Fruit fly (Drosophila melanogaster) whole organism, prepupa: Measurements from ENCODE around the gene CG5611.

ENCODE experiments used
- Blimp-1 ChIP-seq: fragments of 200-800 bp; sonication (Bioruptor generic); optimal IDR thresholded peaks from 3 replicates; lab custom pipeline; 2017; ENCODE audit warnings: missing biosample characterization, missing genetic modification characterization, mild to moderate bottlenecking, moderate library complexity, missing genetic modification reagents
- CG11294 ChIP-seq: fragments of 200-800 bp; sonication (Bioruptor generic); IDR thresholded peaks from 2 replicates; pipeline ENCODE4 v1.3.6; 2022; ENCODE audit warnings: missing biosample characterization, missing genetic modification characterization
- CG11902 ChIP-seq: fragments of 200-800 bp; sonication (Bioruptor generic); optimal IDR thresholded peaks from 3 replicates; lab custom pipeline; 2016; ENCODE audit warnings: missing biosample characterization, missing genetic modification characterization
- CG1621 ChIP-seq: fragments of 200-800 bp; sonication (Bioruptor generic); optimal IDR thresholded peaks from 3 replicates; lab custom pipeline; 2018; ENCODE audit warnings: missing biosample characterization, mild to moderate bottlenecking, missing genetic modification characterization
- CG31627 ChIP-seq: fragments of 200-800 bp; sonication (Bioruptor generic); optimal IDR thresholded peaks from 3 replicates; lab custom pipeline; 2016; ENCODE audit warnings: missing biosample characterization, missing genetic modification characterization
- CG32006 ChIP-seq: fragments of 200-800 bp; sonication (Bioruptor generic); optimal IDR thresholded peaks from 3 replicates; lab custom pipeline; 2017; ENCODE audit warnings: missing biosample characterization, mild to moderate bottlenecking, missing genetic modification characterization
- CG34406 ChIP-seq: fragments of 200-800 bp; sonication (Bioruptor generic); optimal IDR thresholded peaks from 3 replicates; lab custom pipeline; 2016; ENCODE audit warnings: missing biosample characterization, missing genetic modification characterization
- CG3919 ChIP-seq: fragments of 200-800 bp; sonication (Bioruptor generic); optimal IDR thresholded peaks from 3 replicates; lab custom pipeline; 2016; ENCODE audit warnings: missing biosample characterization, missing genetic modification characterization
- CG4318 ChIP-seq: fragments of 200-800 bp; sonication (Bioruptor generic); optimal IDR thresholded peaks from 3 replicates; lab custom pipeline; 2017; ENCODE audit warnings: missing biosample characterization, mild to moderate bottlenecking, missing genetic modification characterization
- CG6163 ChIP-seq: fragments of 200-800 bp; sonication (Bioruptor generic); IDR thresholded peaks from 3 replicates; pipeline ENCODE4 v1.3.6; 2022; ENCODE audit warnings: missing biosample characterization, missing genetic modification characterization
- CG6276 ChIP-seq: fragments of 200-800 bp; sonication (Bioruptor generic); optimal IDR thresholded peaks from 2 replicates; lab custom pipeline; 2017; ENCODE audit warnings: missing biosample characterization, mild to moderate bottlenecking, missing genetic modification characterization
- CG6792 ChIP-seq: fragments of 200-800 bp; sonication (Bioruptor generic); optimal IDR thresholded peaks from 3 replicates; lab custom pipeline; 2016; ENCODE audit warnings: missing biosample characterization, missing genetic modification characterization
- CG6808 ChIP-seq: fragments of 200-800 bp; sonication (Bioruptor generic); optimal IDR thresholded peaks from 3 replicates; lab custom pipeline; 2017; ENCODE audit warnings: missing biosample characterization, missing genetic modification characterization, mild to moderate bottlenecking, moderate library complexity, missing genetic modification reagents
- CG6854 ChIP-seq: fragments of 200-800 bp; sonication (Bioruptor generic); optimal IDR thresholded peaks from 2 replicates; lab custom pipeline; 2017; ENCODE audit warnings: missing biosample characterization, mild to moderate bottlenecking, missing genetic modification characterization
- CG7368 ChIP-seq: fragments of 200-800 bp; sonication (Bioruptor generic); optimal IDR thresholded peaks from 3 replicates; lab custom pipeline; 2016; ENCODE audit warnings: missing biosample characterization, missing genetic modification characterization
- CG8319 ChIP-seq: fragments of 200-800 bp; sonication (Bioruptor generic); optimal IDR thresholded peaks from 3 replicates; lab custom pipeline; 2016; ENCODE audit warnings: missing biosample characterization, missing genetic modification characterization
- CG9139 ChIP-seq: fragments of 200-800 bp; sonication (Bioruptor generic); optimal IDR thresholded peaks from 3 replicates; lab custom pipeline; 2017; ENCODE audit warnings: missing biosample characterization, mild to moderate bottlenecking, missing genetic modification characterization
- Eip75B ChIP-seq: fragments of 200-800 bp; sonication (Bioruptor generic); optimal IDR thresholded peaks from 3 replicates; lab custom pipeline; 2016; ENCODE audit warnings: missing biosample characterization, missing genetic modification characterization
- Eip78C ChIP-seq: fragments of 200-800 bp; sonication (Bioruptor generic); peaks from one replicate; lab custom pipeline; 2016; ENCODE audit warnings: missing biosample characterization, missing genetic modification characterization
- Eip93F ChIP-seq: fragments of 200-800 bp; sonication (Bioruptor generic); optimal IDR thresholded peaks from 2 replicates; lab custom pipeline; 2016; ENCODE audit warnings: missing biosample characterization, mild to moderate bottlenecking, missing genetic modification characterization
- Ets21C ChIP-seq: fragments of 200-800 bp; sonication (Bioruptor generic); optimal IDR thresholded peaks from 3 replicates; lab custom pipeline; 2016; ENCODE audit warnings: missing biosample characterization, missing genetic modification characterization
- Gug ChIP-seq: fragments of 200-800 bp; sonication (Bioruptor generic); IDR thresholded peaks from 2 replicates; pipeline ENCODE4 v1.3.6; 2022; ENCODE audit warnings: missing biosample characterization, missing genetic modification characterization
- Hr38 ChIP-seq: sonication (Bioruptor generic); optimal IDR thresholded peaks from 2 replicates; lab custom pipeline; 2016; ENCODE audit warnings: missing biosample characterization, missing genetic modification characterization
- Hr39 ChIP-seq: fragments of 200-800 bp; sonication (Bioruptor generic); optimal IDR thresholded peaks from 2 replicates; lab custom pipeline; 2016; ENCODE audit warnings: missing biosample characterization, missing genetic modification characterization
- Hr4 ChIP-seq: fragments of 200-800 bp; sonication (Bioruptor generic); optimal IDR thresholded peaks from 3 replicates; lab custom pipeline; 2016; ENCODE audit warnings: missing biosample characterization, missing genetic modification characterization
- Met ChIP-seq: fragments of 200-800 bp; sonication (Bioruptor generic); optimal IDR thresholded peaks from 3 replicates; lab custom pipeline; 2016; ENCODE audit warnings: missing biosample characterization, missing genetic modification characterization
- Smox ChIP-seq: fragments of 200-800 bp; sonication (Bioruptor generic); optimal IDR thresholded peaks from 3 replicates; lab custom pipeline; 2016; ENCODE audit warnings: missing biosample characterization, missing genetic modification characterization
- Sox102F ChIP-seq: fragments of 200-800 bp; sonication (Bioruptor generic); optimal IDR thresholded peaks from 2 replicates; lab custom pipeline; 2016; ENCODE audit warnings: missing biosample characterization, mild to moderate bottlenecking, missing genetic modification characterization
- Sox14 ChIP-seq: fragments of 200-800 bp; sonication (Bioruptor generic); optimal IDR thresholded peaks from 3 replicates; lab custom pipeline; 2016; ENCODE audit warnings: missing biosample characterization, missing genetic modification characterization
- Sox15 ChIP-seq: fragments of 200-800 bp; sonication (Bioruptor generic); optimal IDR thresholded peaks from 3 replicates; lab custom pipeline; 2016; ENCODE audit warnings: missing biosample characterization, missing genetic modification characterization
- achi ChIP-seq: fragments of 200-800 bp; sonication (Bioruptor generic); optimal IDR thresholded peaks from 3 replicates; lab custom pipeline; 2016; ENCODE audit warnings: missing biosample characterization, missing genetic modification characterization
- acj6 ChIP-seq: fragments of 200-800 bp; sonication (Bioruptor generic); optimal IDR thresholded peaks from 3 replicates; lab custom pipeline; 2016; ENCODE audit warnings: missing biosample characterization, missing genetic modification characterization
- cyc ChIP-seq: fragments of 200-800 bp; sonication (Bioruptor generic); optimal IDR thresholded peaks from 3 replicates; lab custom pipeline; 2016; ENCODE audit warnings: missing biosample characterization, missing genetic modification characterization
- dac ChIP-seq: fragments of 200-800 bp; sonication (Bioruptor generic); optimal IDR thresholded peaks from 2 replicates; lab custom pipeline; 2017; ENCODE audit warnings: missing biosample characterization, mild to moderate bottlenecking, missing genetic modification characterization
- dsx ChIP-seq: fragments of 200-800 bp; optimal IDR thresholded peaks from 3 replicates; lab custom pipeline; 2019; ENCODE audit warnings: missing biosample characterization, mild to moderate bottlenecking, missing genetic modification characterization, moderate library complexity; ENCODE audit not compliant: poor library complexity, severe bottlenecking
- eg ChIP-seq: fragments of 200-800 bp; sonication (Bioruptor generic); IDR thresholded peaks from 3 replicates; pipeline ENCODE4 v1.3.6; 2022; ENCODE audit warnings: missing biosample characterization, missing genetic modification characterization
- esn ChIP-seq: fragments of 200-800 bp; sonication (Bioruptor generic); optimal IDR thresholded peaks from 2 replicates; lab custom pipeline; 2016; ENCODE audit warnings: missing biosample characterization, mild to moderate bottlenecking, missing genetic modification characterization, moderate library complexity
- fd59A ChIP-seq: fragments of 200-800 bp; sonication (Bioruptor generic); optimal IDR thresholded peaks from 2 replicates; lab custom pipeline; 2017; ENCODE audit warnings: missing biosample characterization, mild to moderate bottlenecking, missing genetic modification characterization, missing genetic modification reagents
- fkh ChIP-seq: fragments of 200-800 bp; sonication (Bioruptor generic); optimal IDR thresholded peaks from 3 replicates; lab custom pipeline; 2017; ENCODE audit warnings: missing biosample characterization, mild to moderate bottlenecking, missing genetic modification characterization, moderate library complexity
- lz ChIP-seq: fragments of 200-800 bp; sonication (Bioruptor generic); optimal IDR thresholded peaks from 3 replicates; lab custom pipeline; 2016; ENCODE audit warnings: missing biosample characterization, missing genetic modification characterization
- net ChIP-seq: fragments of 200-800 bp; sonication (Bioruptor generic); optimal IDR thresholded peaks from 3 replicates; lab custom pipeline; 2016; ENCODE audit warnings: missing biosample characterization, missing genetic modification characterization
- pdm3 ChIP-seq: fragments of 200-800 bp; sonication (Bioruptor generic); optimal IDR thresholded peaks from 3 replicates; lab custom pipeline; 2016; ENCODE audit warnings: missing biosample characterization, missing genetic modification characterization
- salr ChIP-seq, 2 experiments: fragments of 200-800 bp; sonication (Bioruptor generic); optimal IDR thresholded peaks; 3 replicates each; lab custom pipeline; 2016 to 2018; ENCODE audit warnings: missing biosample characterization in 2 of 2, missing genetic modification characterization in 2 of 2, mild to moderate bottlenecking in 1 of 2
- spab ChIP-seq: fragments of 200-800 bp; sonication (Bioruptor generic); optimal IDR thresholded peaks from 2 replicates; lab custom pipeline; 2017; ENCODE audit warnings: missing biosample characterization, mild to moderate bottlenecking, missing genetic modification characterization, missing genetic modification reagents
- ss ChIP-seq, 2 experiments: fragments of 200-800 bp; sonication (Bioruptor generic); optimal IDR thresholded peaks; 2 replicates in 1 of 2; 3 replicates in 1 of 2; lab custom pipeline; 2017 to 2018; ENCODE audit warnings: mild to moderate bottlenecking in 2 of 2, missing biosample characterization in 2 of 2, missing genetic modification characterization in 2 of 2, moderate library complexity in 1 of 2
- svp ChIP-seq: fragments of 200-800 bp; sonication (Bioruptor generic); peaks from one replicate; lab custom pipeline; 2016; ENCODE audit warnings: missing biosample characterization, missing genetic modification characterization
- topi ChIP-seq: fragments of 200-800 bp; sonication (Bioruptor generic); optimal IDR thresholded peaks from 3 replicates; lab custom pipeline; 2016; ENCODE audit warnings: missing biosample characterization, missing genetic modification characterization
- vri ChIP-seq: fragments of 200-800 bp; sonication (Bioruptor generic); optimal IDR thresholded peaks from 3 replicates; lab custom pipeline; 2016; ENCODE audit warnings: missing biosample characterization, mild to moderate bottlenecking, missing genetic modification characterization

CG5611 gene

DNA sequence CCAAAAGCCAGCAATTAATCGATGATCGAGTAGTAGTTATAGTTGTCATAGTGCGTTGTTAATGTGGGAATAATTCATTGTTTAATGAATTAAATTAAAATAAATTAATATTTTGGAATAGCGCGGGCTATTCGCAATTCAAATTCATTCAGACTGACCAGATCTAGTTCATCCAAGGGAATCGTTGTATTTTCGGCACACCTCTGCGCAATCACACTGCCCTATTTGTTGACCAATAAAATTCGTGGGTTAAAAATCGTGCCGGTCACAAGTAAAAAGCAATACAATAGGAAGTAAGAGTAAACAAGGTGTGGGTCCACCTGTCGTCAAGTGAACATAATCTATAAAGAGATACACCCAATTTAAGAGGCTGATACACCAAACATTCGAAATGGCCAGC is 43.2 kb upstream of the CG5611 start, which contains the start of gene CG12883:
Gene CG12883 (plus strand): TSS at position 273 of the 400 bp plus-strand sequence.
- TF ChIP-seq Sox14 (GFP tag; lab: Kevin White, UChicago): peak; percentile 19
- no peak for TF ChIP-seq salr (GFP tag; optimal IDR thresholded peaks at IDR 0.05; lab: Kevin White, UChicago)
- peak; percentile 49 for TF ChIP-seq svp (GFP tag; lab: Kevin White, UChicago)
- TF ChIP-seq Eip78C: peak; percentile 35
- no peak for TF ChIP-seq CG11902 (GFP tag; lab: Kevin White, UChicago)

- TF ChIP-seq Met (GFP tag; lab: Kevin White, UChicago) (peak; percentile 40), Eip93F (peak; percentile 26), Sox14 (GFP tag; lab: Kevin White, UChicago) (peak; percentile 50), Hr39 (peak; percentile 27), svp (GFP tag; lab: Kevin White, UChicago) (peak; percentile 98), acj6 (peak; percentile 29), CG3919 (GFP tag; lab: Kevin White, UChicago) (peak; percentile 87), Hr4 (peak; percentile 47), dsx (GFP tag; lab: Kevin White, UChicago) (peak; percentile 59), CG31627 (peak; percentile 36), CG6808 (GFP tag; lab: Kevin White, UChicago) (peak; percentile 93), CG1621 (tag; lab: Kevin White, UChicago) (peak; percentile 80), salr (GFP tag; optimal IDR thresholded peaks at IDR 0.05; lab: Kevin White, UChicago) (peak; percentile 64 to 76), CG6854 (GFP tag; lab: Kevin White, UChicago) (peak; percentile 98), Hr38 (no peak), Ets21C (peak; percentile 55), eg (GFP tag; lab: Robert Waterston, UW) (peak; percentile 78), CG6792 (peak; percentile 7), Sox102F (GFP tag; lab: Kevin White, UChicago) (peak; percentile 48), cyc (GFP tag; lab: Kevin White, UChicago) (peak; percentile 51), CG9139 (GFP tag; lab: Kevin White, UChicago) (peak; percentile 95), Eip78C (no peak), lz (GFP tag; lab: Kevin White, UChicago) (peak; percentile 38), net (GFP tag; lab: Kevin White, UChicago) (peak; percentile 81), spab (GFP tag; lab: Kevin White, UChicago) (peak; percentile 86), fkh (GFP tag; lab: Kevin White, UChicago) (no peak), vri (GFP tag; lab: Kevin White, UChicago) (no peak), dac (GFP tag; lab: Kevin White, UChicago) (peak; percentile 41), CG6163 (GFP tag; lab: Robert Waterston, UW) (peak; percentile 56; the same call in 2 of the 3 replicates), CG34406 (GFP tag; lab: Kevin White, UChicago) (no peak), fd59A (GFP tag; lab: Kevin White, UChicago) (no peak), CG6276 (GFP tag; lab: Kevin White, UChicago) (peak; percentile 97), ss (GFP tag; optimal IDR thresholded peaks at IDR 0.05; lab: Kevin White, UChicago) (peak; percentile 94 to 97), Blimp-1 (GFP tag; lab: Kevin White, UChicago) (peak; percentile 69), pdm3 (GFP tag; lab: Kevin White, UChicago) (peak; percentile 56), Eip75B (GFP tag; lab: Kevin White, UChicago) (peak; percentile 53), topi (GFP tag; lab: Kevin White, UChicago) (peak; percentile 64), esn (GFP tag; lab: Kevin White, UChicago) (no peak), CG11294 (GFP tag; lab: Robert Waterston, UW) (no peak), CG4318 (GFP tag; lab: Kevin White, UChicago) (no peak), Smox (peak; percentile 44), Gug (GFP tag; lab: Robert Waterston, UW) (no peak), Sox15 (GFP tag; lab: Kevin White, UChicago) (no peak), CG8319 (peak; percentile 68), CG7368 (peak; percentile 79), achi (peak; percentile 63), CG11902 (GFP tag; lab: Kevin White, UChicago) (no peak), CG32006 (GFP tag; lab: Kevin White, UChicago) (peak; percentile 56)
Observed at dm6 chr3R:27677174-27677726, 41.4 kb upstream of the CG5611 start, which contains the start of gene Hsdl2. Gene Hsdl2 (plus strand): TSS chr3R:27677522.
